Fruit fly (Drosophila melanogaster) whole organism: ENCODE measurements around the gene CG13116.

Experiments used
- Dll ChIP-seq: fragments of >200 bp; optimal IDR thresholded peaks from 2 replicates; lab custom pipeline; 2017
- EcR ChIP-seq, 2 experiments: fragments of >200 bp; optimal IDR thresholded peaks; 2 replicates each; lab custom pipeline; 2017; ENCODE audit warnings: missing biosample characterization in 2 of 2, missing genetic modification characterization in 2 of 2, missing genetic modification reagents in 2 of 2
- usp ChIP-seq: fragments of >200 bp; optimal IDR thresholded peaks from 2 replicates; lab custom pipeline; 2017; ENCODE audit warnings: missing biosample characterization, missing genetic modification characterization, mixed read lengths

dm6 chr2L:9737803-9738202, 8.1 kb downstream of the CG13116 start:
- no peak for TF ChIP-seq Dll (lab: Kevin White, UChicago)
- no peak for TF ChIP-seq EcR (GFP tag; optimal IDR thresholded peaks at IDR 0.05; lab: Kevin White, UChicago)
- no peak for TF ChIP-seq usp (GFP tag; lab: Kevin White, UChicago)
